Worm (Caenorhabditis elegans) whole organism, L3 larva: ENCODE data around the gene nspc-4.

Experiments used
- R02D3.7 ChIP-seq: fragments of 150-350 bp; optimal IDR thresholded peaks from 2 replicates; lab custom pipeline; 2014; ENCODE audit warnings: missing biosample characterization, missing genetic modification characterization
- elt-3 ChIP-seq, 3 experiments: fragments of 150-350 bp in 1 of 3; sonication (generic microtip) in 2 of 3; optimal IDR thresholded peaks; 2 replicates in 2 of 3; 4 replicates in 1 of 3; lab custom pipeline; 2014 to 2017; ENCODE audit warnings: missing biosample characterization in 3 of 3, missing genetic modification characterization in 3 of 3
- nhr-23 ChIP-seq: fragments of 150-350 bp; optimal IDR thresholded peaks from 2 replicates; lab custom pipeline; 2014; ENCODE audit warnings: missing biosample characterization, missing genetic modification reagents, missing genetic modification characterization
- nhr-237 ChIP-seq: fragments of 150-350 bp; optimal IDR thresholded peaks from 2 replicates; lab custom pipeline; 2014; ENCODE audit warnings: missing biosample characterization, missing genetic modification characterization

- TF ChIP-seq nhr-23 (tag; lab: Kevin White, UChicago) (no peak), elt-3 (tag; optimal IDR thresholded peaks at IDR 0.05; lab: Kevin White, UChicago) (no peak), R02D3.7 (no peak), nhr-237 (no peak)
Measured at ce11 chrX:8556614-8557196, 18.5 kb upstream of the nspc-4 start, which contains the start of gene utx-1.
